ENCODE assay signal across 6 worm cellular contexts in the genomic region with DNA sequence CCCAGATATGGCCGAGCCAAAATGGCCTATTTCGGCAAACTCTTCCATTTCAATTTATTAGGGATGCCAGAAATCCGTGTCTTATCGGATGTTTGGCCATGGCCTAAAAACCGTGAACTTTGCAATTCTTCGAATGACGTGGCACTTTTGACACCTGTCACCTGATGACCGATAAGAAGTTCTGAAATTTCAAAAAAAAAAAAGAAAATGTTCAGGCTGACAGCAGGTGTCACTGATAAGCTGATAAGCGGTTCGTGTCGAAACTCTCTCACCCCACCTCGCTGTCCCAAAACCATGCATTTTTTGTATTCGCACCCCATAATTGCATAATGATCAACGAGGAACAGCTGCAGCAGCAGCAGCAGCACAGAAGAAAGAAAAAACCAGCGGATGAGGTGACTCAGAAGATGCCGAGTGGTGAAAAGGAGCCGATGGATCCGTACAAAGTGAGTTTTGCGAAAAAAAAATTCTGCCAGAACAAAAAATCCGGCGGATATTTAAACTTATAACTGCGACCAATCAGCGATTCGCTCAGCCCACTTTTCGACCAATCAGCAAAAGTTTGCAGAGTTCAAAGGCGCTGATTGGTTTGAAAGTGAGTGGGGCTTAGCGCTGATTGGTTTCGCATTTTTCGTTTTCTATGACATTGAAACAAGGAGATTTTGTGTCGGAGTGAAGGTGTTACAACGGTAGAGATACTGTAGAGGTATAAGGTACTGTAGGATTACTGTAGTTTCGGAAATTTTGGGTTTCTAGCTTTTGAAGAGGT.
A peak's percentile ranks its signal among the peaks of the same experiment; 100 is the strongest.
TF ChIP-seq lines count a peak whose summit lies in the region.

Gene Y54G2A.28 (minus strand): TSS at position 48 of the 769 bp plus-strand sequence.
Gene vrp-1 (plus strand): TSS at position 214 of the 769 bp plus-strand sequence.

TF ChIP-seq in whole organism, L1 larva, 84 proteins besides CTCF, POLR2A, EP300 and RAD21:
- peak; percentile 23 for TF ChIP-seq elt-2 (tag; optimal IDR thresholded peaks at IDR 0.05; lab: Kevin White, UChicago)
- TF ChIP-seq efl-1 (optimal IDR thresholded peaks at IDR 0.05; lab: Kevin White, UChicago): no peak
- peak in 1 of 2 experiments; percentile 79 for TF ChIP-seq efl-1 (GFP tag; optimal IDR thresholded peaks at IDR 0.05 in 1 of 2; lab: Kevin White, UChicago)
- no peak for TF ChIP-seq hpl-2 (GFP tag; optimal IDR thresholded peaks at IDR 0.05; lab: Kevin White, UChicago)
TF ChIP-seq in whole organism, L1 larva: peak in this region for 2.

TF ChIP-seq in whole organism, L2 larva, 48 proteins besides CTCF, POLR2A, EP300 and RAD21:
- TF ChIP-seq lsy-2 (tag; optimal IDR thresholded peaks at IDR 0.05; lab: Kevin White, UChicago): no peak
- no peak for TF ChIP-seq egl-27 (tag; optimal IDR thresholded peaks at IDR 0.05; lab: Kevin White, UChicago)
- TF ChIP-seq nhr-10 (tag; optimal IDR thresholded peaks at IDR 0.05; lab: Kevin White, UChicago): no peak
- no peak for TF ChIP-seq unc-55 (GFP tag; optimal IDR thresholded peaks at IDR 0.05; lab: Kevin White, UChicago)
- TF ChIP-seq crh-2 (tag; optimal IDR thresholded peaks at IDR 0.05; lab: Kevin White, UChicago): peak; percentile 54
- TF ChIP-seq fos-1 (tag; optimal IDR thresholded peaks at IDR 0.05; lab: Kevin White, UChicago): peak; percentile 79
- TF ChIP-seq peb-1 (tag; optimal IDR thresholded peaks at IDR 0.05; lab: Kevin White, UChicago): no peak

TF ChIP-seq in whole organism, L3 larva, 47 proteins besides CTCF, POLR2A, EP300 and RAD21:
- TF ChIP-seq elt-2 (tag; optimal IDR thresholded peaks at IDR 0.05; lab: Kevin White, UChicago) (peak; percentile 97), nfya-1 (tag; optimal IDR thresholded peaks at IDR 0.05; lab: Kevin White, UChicago; ENCODE audit: insufficient read depth) (peak; percentile 77), pqm-1 (tag; optimal IDR thresholded peaks at IDR 0.05; lab: Kevin White, UChicago) (peak; percentile 55), egl-5 (tag; optimal IDR thresholded peaks at IDR 0.05; lab: Kevin White, UChicago) (no peak), pha-4 (tag; optimal IDR thresholded peaks at IDR 0.05; lab: Kevin White, UChicago) (no peak), fkh-2 (tag; optimal IDR thresholded peaks at IDR 0.05; lab: Kevin White, UChicago) (no peak), ceh-82 (tag; optimal IDR thresholded peaks at IDR 0.05; lab: Kevin White, UChicago) (no peak)

TF ChIP-seq in whole organism, L4 larva, 104 proteins besides CTCF, POLR2A, EP300 and RAD21 (continues in another document):
- TF ChIP-seq R02D3.7 (tag; optimal IDR thresholded peaks at IDR 0.05; lab: Kevin White, UChicago) (no peak), nhr-25 (tag; optimal IDR thresholded peaks at IDR 0.05; lab: Kevin White, UChicago; ENCODE audit: borderline replicate concordance, insufficient read depth) (no peak), nhr-42 (GFP tag; IDR thresholded peaks at IDR 0.05; lab: Robert Waterston, UW) (0 out of 2 replicates have a peak, but pooled peaks have one; percentile 23), ceh-28 (tag; optimal IDR thresholded peaks at IDR 0.05; lab: Kevin White, UChicago) (no peak), ceh-32 (tag; optimal IDR thresholded peaks at IDR 0.05; lab: Kevin White, UChicago; ENCODE audit: poor library complexity) (no peak), hif-1 (tag; optimal IDR thresholded peaks at IDR 0.05; lab: Kevin White, UChicago) (peak in 1 of 2 experiments; percentile 9), nhr-11 (tag; optimal IDR thresholded peaks at IDR 0.05; lab: Kevin White, UChicago) (no peak), ceh-20 (GFP tag; IDR thresholded peaks at IDR 0.05; lab: Robert Waterston, UW) (no peak), saeg-2 (GFP tag; IDR thresholded peaks at IDR 0.05; lab: Robert Waterston, UW) (peak; percentile 71; the same call in 1 of the 2 replicates), nhr-48 (tag; optimal IDR thresholded peaks at IDR 0.05; lab: Kevin White, UChicago) (peak; percentile 45), nhr-10 (tag; optimal IDR thresholded peaks at IDR 0.05; lab: Kevin White, UChicago) (no peak), daf-12 (tag; optimal IDR thresholded peaks at IDR 0.05; lab: Kevin White, UChicago) (no peak), php-3 (GFP tag; IDR thresholded peaks at IDR 0.05; lab: Robert Waterston, UW) (peak; percentile 73), mep-1 (tag; optimal IDR thresholded peaks at IDR 0.05; lab: Kevin White, UChicago) (peak; percentile 15), lin-39 (tag; optimal IDR thresholded peaks at IDR 0.05; lab: Kevin White, UChicago) (no peak), zip-2 (tag; optimal IDR thresholded peaks at IDR 0.05; lab: Kevin White, UChicago) (no peak), lin-38 (GFP tag; IDR thresholded peaks at IDR 0.05; lab: Robert Waterston, UW) (peak; percentile 20; the same call in 1 of the 2 replicates), pha-4 (GFP tag; IDR thresholded peaks at IDR 0.05; lab: Robert Waterston, UW) (peak; percentile 44; the same call in 1 of the 2 replicates), pha-4 (tag; optimal IDR thresholded peaks at IDR 0.05; lab: Kevin White, UChicago) (no peak), lin-1 (GFP tag; IDR thresholded peaks at IDR 0.05; lab: Robert Waterston, UW) (peak; percentile 68)

TF ChIP-seq in whole organism, late embryonic, 69 proteins besides CTCF, POLR2A, EP300 and RAD21:
- TF ChIP-seq odd-2 (tag; optimal IDR thresholded peaks at IDR 0.05; lab: Kevin White, UChicago): no peak
- TF ChIP-seq nfya-1 (tag; optimal IDR thresholded peaks at IDR 0.05; lab: Kevin White, UChicago): peak; percentile 81

TF ChIP-seq in whole organism, young adult, 124 proteins besides CTCF, POLR2A, EP300 and RAD21:
- TF ChIP-seq madf-6 (GFP tag; IDR thresholded peaks at IDR 0.05; lab: Robert Waterston, UW) (no peak), nfyb-1 (GFP tag; IDR thresholded peaks at IDR 0.05; lab: Robert Waterston, UW) (peak; percentile 74; the same call in 1 of the 2 replicates), atf-7 (tag; optimal IDR thresholded peaks at IDR 0.05; lab: Kevin White, UChicago) (peak; percentile 76), dox-1 (GFP tag; IDR thresholded peaks at IDR 0.05; lab: Robert Waterston, UW) (peak; percentile 74), ekl-4 (GFP tag; IDR thresholded peaks at IDR 0.05; lab: Robert Waterston, UW) (no peak), chd-7 (tag; optimal IDR thresholded peaks at IDR 0.05; lab: Kevin White, UChicago) (peak; percentile 8), lin-54 (GFP tag; optimal IDR thresholded peaks at IDR 0.05; lab: Kevin White, UChicago) (peak; percentile 29), let-607 (tag; optimal IDR thresholded peaks at IDR 0.05; lab: Kevin White, UChicago) (peak; percentile 94 to 96), unc-62 (GFP tag; optimal IDR thresholded peaks at IDR 0.05; lab: Kevin White, UChicago) (peak; percentile 97), B0261.1 (tag; optimal IDR thresholded peaks at IDR 0.05; lab: Kevin White, UChicago) (no peak), madf-10 (tag; optimal IDR thresholded peaks at IDR 0.05; lab: Kevin White, UChicago) (peak; percentile 1), lir-1 (GFP tag; conservative IDR thresholded peaks at IDR 0.05; lab: Robert Waterston, UW) (no peak), tlf-1 (GFP tag; optimal IDR thresholded peaks at IDR 0.05; lab: Kevin White, UChicago) (peak; percentile 5), ztf-25 (GFP tag; IDR thresholded peaks at IDR 0.05; lab: Robert Waterston, UW) (no peak), cebp-1 (GFP tag; IDR thresholded peaks at IDR 0.05; lab: Robert Waterston, UW) (peak; percentile 56; the same call in 1 of the 2 replicates), cebp-1 (tag; optimal IDR thresholded peaks at IDR 0.05; lab: Kevin White, UChicago) (peak; percentile 68), K11D2.4 (GFP tag; IDR thresholded peaks at IDR 0.05; lab: Robert Waterston, UW) (0 out of 2 replicates have a peak, but pooled peaks have one; percentile 17), mel-28 (tag; optimal IDR thresholded peaks at IDR 0.05; lab: Kevin White, UChicago; ENCODE audit: borderline replicate concordance) (no peak), ztf-3 (GFP tag; optimal IDR thresholded peaks at IDR 0.05; lab: Kevin White, UChicago) (no peak), let-526 (GFP tag; IDR thresholded peaks at IDR 0.05; lab: Robert Waterston, UW) (peak; percentile 57; the same call in 1 of the 2 replicates), B0336.3 (GFP tag; IDR thresholded peaks at IDR 0.05; lab: Robert Waterston, UW) (0 out of 2 replicates have a peak, but pooled peaks have one; percentile 12), fkh-3 (tag; optimal IDR thresholded peaks at IDR 0.05; lab: Kevin White, UChicago) (no peak), die-1 (tag; optimal IDR thresholded peaks at IDR 0.05; lab: Kevin White, UChicago) (no peak), zfh-2 (GFP tag; conservative IDR thresholded peaks at IDR 0.05; lab: Robert Waterston, UW) (0 out of 2 replicates have a peak, but pooled peaks have one; percentile 15), Y79H2A.3 (GFP tag; conservative IDR thresholded peaks at IDR 0.05; lab: Robert Waterston, UW) (no peak), attf-5 (GFP tag; optimal IDR thresholded peaks at IDR 0.05; lab: Kevin White, UChicago) (peak; percentile 10), tbp1 (GFP tag; optimal IDR thresholded peaks at IDR 0.05; lab: Kevin White, UChicago) (peak; percentile 33), ceh-58 (GFP tag; IDR thresholded peaks at IDR 0.05; lab: Robert Waterston, UW) (no peak), nhr-80 (tag; optimal IDR thresholded peaks at IDR 0.05; lab: Kevin White, UChicago) (peak; percentile 92), ets-4 (GFP tag; optimal IDR thresholded peaks at IDR 0.05; lab: Kevin White, UChicago) (no peak), Y56A3A.18 (GFP tag; IDR thresholded peaks at IDR 0.05; lab: Robert Waterston, UW) (peak; percentile 57; the same call in 1 of the 2 replicates), lin-40 (tag; optimal IDR thresholded peaks at IDR 0.05; lab: Kevin White, UChicago) (peak; percentile 17), hlh-26 (GFP tag; conservative IDR thresholded peaks at IDR 0.05; lab: Robert Waterston, UW) (no peak), dpff-1 (tag; optimal IDR thresholded peaks at IDR 0.05; lab: Kevin White, UChicago) (no peak), mcd-1 (GFP tag; IDR thresholded peaks at IDR 0.05; lab: Robert Waterston, UW) (0 out of 2 replicates have a peak, but pooled peaks have one; percentile 25), ztf-18 (tag; optimal IDR thresholded peaks at IDR 0.05; lab: Kevin White, UChicago) (no peak), hsf-1 (GFP tag; IDR thresholded peaks at IDR 0.05; lab: Robert Waterston, UW) (no peak), nhr-179 (tag; optimal IDR thresholded peaks at IDR 0.05; lab: Kevin White, UChicago) (no peak), F37B4.10 (GFP tag; IDR thresholded peaks at IDR 0.05; lab: Robert Waterston, UW) (no peak), unc-130 (GFP tag; optimal IDR thresholded peaks at IDR 0.05; lab: Kevin White, UChicago) (no peak), pha-4 (tag; optimal IDR thresholded peaks at IDR 0.05; lab: Kevin White, UChicago) (peak; percentile 24), ceh-100 (GFP tag; IDR thresholded peaks at IDR 0.05; lab: Robert Waterston, UW) (no peak), nhr-90 (tag; optimal IDR thresholded peaks at IDR 0.05; lab: Kevin White, UChicago) (peak; percentile 39)
